Worm (Caenorhabditis elegans) whole organism, late embryonic: Measurements from ENCODE around the gene ZK1307.4.

Experiments used
- T23F11.4 ChIP-seq: fragments of 200-800 bp; sonication (Bioruptor generic); optimal IDR thresholded peaks from 2 replicates; lab custom pipeline; 2018; ENCODE audit warnings: mild to moderate bottlenecking, missing genetic modification characterization, missing compliant biosample characterization
- ama-1 ChIP-seq: fragments of 150-350 bp; optimal IDR thresholded peaks from 2 replicates; lab custom pipeline; 2014
- ceh-30 ChIP-seq: fragments of 150-350 bp; optimal IDR thresholded peaks from 2 replicates; lab custom pipeline; 2014; ENCODE audit warnings: missing biosample characterization, missing genetic modification characterization
- ceh-34 ChIP-seq: sonication (generic microtip); optimal IDR thresholded peaks from 2 replicates; lab custom pipeline; 2016; ENCODE audit warnings: mild to moderate bottlenecking, missing genetic modification characterization, missing compliant biosample characterization
- dve-1 ChIP-seq: sonication (generic microtip); optimal IDR thresholded peaks from 2 replicates; lab custom pipeline; 2017; ENCODE audit warnings: antibody characterized with exemption, mild to moderate bottlenecking, missing genetic modification characterization, missing compliant biosample characterization
- ets-4 ChIP-seq: sonication (generic microtip); optimal IDR thresholded peaks from 2 replicates; lab custom pipeline; 2016; ENCODE audit warnings: missing genetic modification characterization, missing compliant biosample characterization
- gmeb-2 ChIP-seq: sonication (generic microtip); optimal IDR thresholded peaks from 2 replicates; lab custom pipeline; 2016; ENCODE audit warnings: missing genetic modification characterization, inconsistent platforms, missing compliant biosample characterization
- pax-1 ChIP-seq: fragments of 150-350 bp; optimal IDR thresholded peaks from 2 replicates; lab custom pipeline; 2014; ENCODE audit warnings: missing biosample characterization, missing genetic modification characterization
- pha-4 ChIP-seq: fragments of 150-350 bp; optimal IDR thresholded peaks from 2 replicates; lab custom pipeline; 2018; ENCODE audit warnings: missing biosample characterization, missing genetic modification reagents, missing genetic modification characterization
- rnt-1 ChIP-seq: sonication (generic microtip); optimal IDR thresholded peaks from 2 replicates; lab custom pipeline; 2016; ENCODE audit warnings: missing genetic modification characterization, missing compliant biosample characterization
- syd-9 ChIP-seq: sonication (generic microtip); optimal IDR thresholded peaks from 2 replicates; lab custom pipeline; 2016; ENCODE audit warnings: mild to moderate bottlenecking, missing genetic modification characterization, moderate library complexity, missing compliant biosample characterization
- ttx-3 ChIP-seq: sonication (generic microtip); optimal IDR thresholded peaks from 2 replicates; lab custom pipeline; 2016; ENCODE audit warnings: missing genetic modification reagents, missing genetic modification characterization, missing compliant biosample characterization
- zip-5 ChIP-seq: sonication (generic microtip); optimal IDR thresholded peaks from 2 replicates; lab custom pipeline; 2016; ENCODE audit warnings: missing genetic modification characterization, missing compliant biosample characterization

DNA sequence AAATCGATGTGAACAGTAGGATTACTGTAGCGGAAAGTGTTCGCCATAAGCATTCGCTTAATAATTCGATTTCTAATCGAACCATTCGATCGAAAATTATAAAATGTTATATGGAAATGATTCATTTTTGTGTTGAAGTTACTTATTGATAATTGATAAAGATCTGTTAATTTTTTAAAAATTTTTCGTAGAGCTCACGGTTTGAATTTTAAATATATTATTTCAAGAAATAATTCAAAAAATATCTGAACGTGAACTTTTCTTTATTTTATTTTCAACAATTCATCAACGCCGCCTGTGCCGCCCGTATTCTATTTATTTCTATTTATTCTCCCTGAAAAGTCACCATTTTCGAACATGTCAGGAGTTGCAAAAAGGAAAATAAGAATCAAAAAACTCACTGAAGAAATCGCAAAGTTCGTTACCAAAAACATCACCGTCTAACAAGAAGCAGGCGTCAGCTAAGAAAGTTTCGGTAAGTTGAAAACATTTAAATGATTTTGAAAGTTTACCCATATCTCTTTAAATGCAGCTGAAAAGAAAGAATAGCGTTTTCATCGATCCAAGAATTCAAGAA lies 40.2 kb downstream of the ZK1307.4 start, which contains the start of the genes T15H9.5 and T15H9.4:
- TF ChIP-seq ceh-34 (tag; lab: Kevin White, UChicago): no peak
- TF ChIP-seq dve-1 (tag; lab: Kevin White, UChicago): no peak
- no peak for TF ChIP-seq ttx-3
- TF ChIP-seq syd-9 (tag; lab: Kevin White, UChicago): no peak
- no peak for TF ChIP-seq ets-4 (tag; lab: Kevin White, UChicago)
- no peak for TF ChIP-seq ama-1 (lab: Kevin White, UChicago)
- TF ChIP-seq zip-5 (tag; lab: Kevin White, UChicago): no peak
- no peak for TF ChIP-seq T23F11.4 (GFP tag; lab: Kevin White, UChicago)
- no peak for TF ChIP-seq ceh-30 (tag; lab: Kevin White, UChicago)
- no peak for TF ChIP-seq pax-1 (tag; lab: Kevin White, UChicago)
- TF ChIP-seq rnt-1 (tag; lab: Kevin White, UChicago): no peak
- TF ChIP-seq pha-4: no peak
- no peak for TF ChIP-seq gmeb-2 (tag; lab: Kevin White, UChicago)
